Fruit fly (Drosophila melanogaster) whole organism, embryonic: ENCODE results near the gene CG6126.

Experiments used
- CG18619 ChIP-seq: fragments of 200-800 bp; sonication (Bioruptor generic); optimal IDR thresholded peaks from 3 replicates; lab custom pipeline; 2017; ENCODE audit warnings: missing biosample characterization, mild to moderate bottlenecking, missing genetic modification characterization
- CG7556 ChIP-seq: fragments of 200-800 bp; sonication (Bioruptor generic); optimal IDR thresholded peaks from 2 replicates; lab custom pipeline; 2017; ENCODE audit warnings: missing biosample characterization, mild to moderate bottlenecking, missing genetic modification characterization
- Dfd ChIP-seq, 2 experiments: fragments of >200 bp; optimal IDR thresholded peaks; 2 replicates each; lab custom pipeline; 2017; ENCODE audit warnings: missing biosample characterization in 2 of 2, missing genetic modification characterization in 2 of 2
- NK7.1 ChIP-seq: fragments of 200-800 bp; sonication (Bioruptor generic); optimal IDR thresholded peaks from 3 replicates; lab custom pipeline; 2016; ENCODE audit warnings: missing biosample characterization, missing genetic modification characterization

DNA sequence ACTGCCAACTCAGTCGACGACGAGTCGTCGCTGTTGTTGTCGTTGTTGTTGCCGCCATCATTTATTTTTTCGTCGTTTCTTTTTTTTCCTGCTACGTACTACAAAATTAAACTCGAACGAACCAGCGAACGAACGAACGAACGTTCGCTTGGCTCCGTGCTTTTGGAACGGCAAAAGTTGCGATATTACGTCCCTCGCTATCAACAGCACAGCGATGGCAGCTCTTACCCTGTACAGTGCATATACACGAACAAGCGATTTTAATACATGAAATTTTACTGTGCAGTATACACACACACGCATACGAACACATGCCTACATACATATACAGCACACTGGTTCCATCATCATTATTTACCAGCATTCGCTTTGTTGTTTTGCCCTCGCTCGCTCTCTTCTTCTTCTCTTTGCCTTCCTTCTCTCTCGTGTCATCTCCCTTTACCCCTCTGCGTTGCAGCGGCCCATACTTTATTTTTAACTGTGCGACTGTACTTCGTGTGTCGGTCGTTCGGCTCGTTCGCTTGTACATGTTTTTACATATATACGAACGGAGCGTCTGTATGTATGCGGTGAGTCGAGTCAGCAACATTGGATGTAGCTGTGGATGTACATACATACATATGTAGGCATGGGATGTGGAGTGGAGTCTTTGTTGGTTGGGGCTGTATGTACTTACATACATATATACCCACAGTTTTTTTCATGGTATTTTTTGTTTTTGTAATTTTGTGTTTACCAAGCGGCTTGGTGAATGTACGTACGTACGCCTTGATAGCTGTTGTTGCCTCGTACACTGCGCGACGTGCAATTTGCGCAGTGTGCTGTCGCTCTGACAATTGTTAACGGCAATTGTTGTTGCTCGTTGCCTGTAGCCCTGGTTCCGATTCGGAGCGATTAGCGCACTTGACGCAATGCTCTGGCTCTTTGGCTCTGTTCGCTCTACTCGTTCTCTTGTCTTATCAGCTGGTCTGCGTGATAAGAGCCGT, 47.2 kb upstream of the CG6126 start:
- TF ChIP-seq NK7.1 (GFP tag; lab: Kevin White, UChicago) = no peak
- TF ChIP-seq CG18619 (GFP tag; lab: Kevin White, UChicago) = peak; percentile 53
- no peak for TF ChIP-seq Dfd (GFP tag; optimal IDR thresholded peaks at IDR 0.05; lab: Kevin White, UChicago)
- peak; percentile 22 for TF ChIP-seq CG7556
